Worm (Caenorhabditis elegans) whole organism, L4/young adult: ENCODE measurements around the gene nhx-4.

Experiments
- W03F9.2 ChIP-seq: fragments of 150-350 bp; optimal IDR thresholded peaks from 2 replicates; lab custom pipeline; 2014; ENCODE audit warnings: missing biosample characterization, missing genetic modification characterization
- him-1 ChIP-seq: sonication (generic microtip); optimal IDR thresholded peaks from 2 replicates; lab custom pipeline; 2016; ENCODE audit warnings: missing genotype, missing genetic modification reagents, missing genetic modification characterization, missing compliant biosample characterization

DNA sequence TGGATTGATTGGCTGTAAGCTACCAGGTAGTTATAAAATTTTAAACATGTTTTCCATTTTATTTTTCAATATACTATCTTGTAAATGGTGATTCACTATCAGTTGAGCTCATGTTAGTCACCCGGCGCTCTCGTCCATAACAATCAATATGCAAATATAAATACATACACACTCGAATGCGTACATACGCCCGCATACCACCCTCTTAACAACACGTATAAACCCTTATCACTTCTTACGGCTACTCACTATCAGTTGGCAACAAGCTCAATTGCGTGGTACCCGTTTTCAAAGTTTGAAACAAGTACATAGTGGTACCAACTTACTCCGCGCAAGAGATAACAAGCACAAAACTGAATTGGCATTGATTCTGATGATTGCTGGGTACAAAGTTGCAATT lies 12.9 kb downstream of the nhx-4 start:
- TF ChIP-seq him-1 (tag; lab: Kevin White, UChicago) (no peak), W03F9.2 (tag; lab: Kevin White, UChicago) (no peak)
